Fruit fly (Drosophila melanogaster) whole organism, wandering third instar larva: ENCODE data around the gene CG13829.

Experiments used
- Abd-B ChIP-seq: fragments of >200 bp; optimal IDR thresholded peaks from 2 replicates; lab custom pipeline; 2017; ENCODE audit warnings: missing biosample characterization, missing genetic modification characterization
- CG32264 ChIP-seq: fragments of 200-800 bp; sonication (Bioruptor generic); optimal IDR thresholded peaks from 2 replicates; lab custom pipeline; 2016; ENCODE audit warnings: missing biosample characterization, missing genetic modification characterization
- CG9705 ChIP-seq: fragments of 200-800 bp; sonication (Bioruptor generic); optimal IDR thresholded peaks from 2 replicates; lab custom pipeline; 2018; ENCODE audit warnings: missing biosample characterization, mild to moderate bottlenecking, missing genetic modification characterization
- CrebA ChIP-seq: fragments of 200-800 bp; sonication (Bioruptor generic); optimal IDR thresholded peaks from 2 replicates; lab custom pipeline; 2016; ENCODE audit warnings: missing biosample characterization, mild to moderate bottlenecking, missing genetic modification characterization, borderline replicate concordance
- Dfd ChIP-seq: fragments of >200 bp; optimal IDR thresholded peaks from 2 replicates; lab custom pipeline; 2017; ENCODE audit warnings: missing biosample characterization, missing genetic modification characterization
- Dif ChIP-seq: fragments of 200-275, 200-300 bp; sonication (Bioruptor generic); optimal IDR thresholded peaks from 2 replicates; lab custom pipeline; 2018; ENCODE audit warnings: missing biosample characterization, missing genetic modification characterization; ENCODE audit not compliant: partially characterized antibody
- GATAd ChIP-seq: sonication (Bioruptor generic); optimal IDR thresholded peaks from 2 replicates; lab custom pipeline; 2016; ENCODE audit warnings: missing biosample characterization, missing genetic modification characterization
- HLH106 ChIP-seq: fragments of 200-800 bp; optimal IDR thresholded peaks from 3 replicates; lab custom pipeline; 2019; ENCODE audit warnings: missing biosample characterization, mild to moderate bottlenecking, missing genetic modification characterization, moderate library complexity
- Hnf4 ChIP-seq: fragments of 200-800 bp; sonication (Bioruptor generic); optimal IDR thresholded peaks from 2 replicates; lab custom pipeline; 2016; ENCODE audit warnings: missing biosample characterization, mild to moderate bottlenecking, missing genetic modification characterization
- Hr83 ChIP-seq: fragments of 200-300 bp; sonication (Bioruptor generic); optimal IDR thresholded peaks from 2 replicates; lab custom pipeline; 2016; ENCODE audit warnings: missing biosample characterization, mild to moderate bottlenecking, missing genetic modification characterization, moderate library complexity; ENCODE audit not compliant: poor library complexity, severe bottlenecking
- Jra ChIP-seq: sonication (Bioruptor generic); optimal IDR thresholded peaks from 2 replicates; lab custom pipeline; 2016; ENCODE audit warnings: missing biosample characterization, missing genetic modification characterization
- Mio ChIP-seq: sonication (Bioruptor generic); optimal IDR thresholded peaks from 2 replicates; lab custom pipeline; 2016; ENCODE audit warnings: missing biosample characterization, missing genetic modification characterization
- Myc ChIP-seq: fragments of >200 bp; optimal IDR thresholded peaks from 2 replicates; lab custom pipeline; 2017
- N ChIP-seq: fragments of >200 bp; optimal IDR thresholded peaks from 2 replicates; lab custom pipeline; 2018; ENCODE audit warnings: missing biosample characterization, missing external identifiers, missing genetic modification characterization
- OdsH ChIP-seq: fragments of 200-800 bp; sonication (Bioruptor generic); optimal IDR thresholded peaks from 2 replicates; lab custom pipeline; 2016; ENCODE audit warnings: missing biosample characterization, mild to moderate bottlenecking, missing genetic modification characterization
- Rel ChIP-seq, 2 experiments: fragments of 200-800 bp; sonication (Bioruptor generic) in 1 of 2; optimal IDR thresholded peaks; 2 replicates in 1 of 2; 3 replicates in 1 of 2; lab custom pipeline; 2016 to 2019; ENCODE audit warnings: mild to moderate bottlenecking in 2 of 2, missing biosample characterization in 2 of 2, missing genetic modification characterization in 2 of 2, moderate library complexity in 1 of 2
- Sp1 ChIP-seq: fragments of 200-800 bp; sonication (Bioruptor generic); optimal IDR thresholded peaks from 3 replicates; lab custom pipeline; 2019; ENCODE audit warnings: missing biosample characterization, mild to moderate bottlenecking, missing genetic modification characterization, moderate library complexity
- Vsx2 ChIP-seq: fragments of 200-300, 225-300 bp; sonication (Bioruptor generic); optimal IDR thresholded peaks from 2 replicates; lab custom pipeline; 2018; ENCODE audit warnings: missing biosample characterization, missing genetic modification characterization; ENCODE audit not compliant: partially characterized antibody
- br ChIP-seq: fragments of 200-800 bp; sonication (Bioruptor generic); optimal IDR thresholded peaks from 2 replicates; lab custom pipeline; 2016; ENCODE audit warnings: missing biosample characterization, missing genetic modification characterization
- brk ChIP-seq: fragments of 200-800 bp; sonication (Bioruptor generic); optimal IDR thresholded peaks from 2 replicates; lab custom pipeline; 2016; ENCODE audit warnings: missing biosample characterization, mild to moderate bottlenecking, missing genetic modification characterization
- dl ChIP-seq, 2 experiments: fragments of 175-275, 200-275 bp in 1 of 2; fragments of 200-275 bp in 1 of 2; sonication (Bioruptor generic); optimal IDR thresholded peaks; lab custom pipeline; 2018; ENCODE audit warnings: mild to moderate bottlenecking in 2 of 2, missing biosample characterization in 2 of 2, missing genetic modification characterization in 2 of 2, moderate library complexity in 2 of 2; ENCODE audit not compliant: partially characterized antibody in 2 of 2, insufficient read depth in 1 of 2
- dmrt93B ChIP-seq: fragments of 200-800 bp; sonication (Bioruptor generic); optimal IDR thresholded peaks from 2 replicates; lab custom pipeline; 2018; ENCODE audit warnings: missing biosample characterization, mild to moderate bottlenecking, missing genetic modification characterization
- dsf ChIP-seq: sonication (Bioruptor generic); optimal IDR thresholded peaks from 2 replicates; lab custom pipeline; 2016; ENCODE audit warnings: missing biosample characterization, missing genetic modification characterization, borderline replicate concordance
- foxo ChIP-seq, 2 experiments: fragments of 200-800 bp; sonication (Bioruptor generic); optimal IDR thresholded peaks; 2 replicates in 1 of 2; 3 replicates in 1 of 2; lab custom pipeline; 2016 to 2017; ENCODE audit warnings: missing biosample characterization in 2 of 2, missing genetic modification characterization in 2 of 2
- fru ChIP-seq: fragments of 200-800 bp; sonication (Bioruptor generic); optimal IDR thresholded peaks from 3 replicates; lab custom pipeline; 2016; ENCODE audit warnings: missing biosample characterization, mild to moderate bottlenecking, missing genetic modification characterization
- h ChIP-seq: fragments of 200-800 bp; sonication (Bioruptor generic); optimal IDR thresholded peaks from 3 replicates; lab custom pipeline; 2016; ENCODE audit warnings: missing biosample characterization, mild to moderate bottlenecking, missing genetic modification characterization
- jim ChIP-seq: fragments of 175-275, 200-325 bp; sonication (Bioruptor generic); optimal IDR thresholded peaks from 2 replicates; lab custom pipeline; 2016; ENCODE audit warnings: missing biosample characterization, mild to moderate bottlenecking, missing genetic modification characterization
- lola ChIP-seq: fragments of >200 bp; optimal IDR thresholded peaks from 2 replicates; lab custom pipeline; 2017; ENCODE audit warnings: missing biosample characterization, missing genetic modification characterization
- pan ChIP-seq: fragments of >200 bp; optimal IDR thresholded peaks from 2 replicates; lab custom pipeline; 2017
- psq ChIP-seq: fragments of 200-800 bp; sonication (Bioruptor generic); optimal IDR thresholded peaks from 3 replicates; lab custom pipeline; 2017; ENCODE audit warnings: missing biosample characterization, mild to moderate bottlenecking, missing genetic modification characterization, moderate library complexity
- rgr ChIP-seq: fragments of 200-800 bp; sonication (Bioruptor generic); optimal IDR thresholded peaks from 3 replicates; lab custom pipeline; 2016; ENCODE audit warnings: missing biosample characterization, mild to moderate bottlenecking, missing genetic modification characterization
- sage ChIP-seq: fragments of 200-800 bp; sonication (Bioruptor generic); optimal IDR thresholded peaks from 2 replicates; lab custom pipeline; 2016; ENCODE audit warnings: missing biosample characterization, mild to moderate bottlenecking, missing genetic modification characterization
- sv ChIP-seq: fragments of 200-800 bp; sonication (Bioruptor generic); optimal IDR thresholded peaks from 3 replicates; lab custom pipeline; 2016; ENCODE audit warnings: missing biosample characterization, missing genetic modification characterization
- tai ChIP-seq: sonication (Bioruptor generic); optimal IDR thresholded peaks from 2 replicates; lab custom pipeline; 2016; ENCODE audit warnings: missing biosample characterization, missing genetic modification characterization
- woc ChIP-seq: sonication (Bioruptor generic); optimal IDR thresholded peaks from 2 replicates; lab custom pipeline; 2016; ENCODE audit warnings: missing biosample characterization, mild to moderate bottlenecking, missing genetic modification characterization

Gene CG13829

dm6 chr3R:23157664-23158151 lies 3.4 kb downstream of the CG13829 start, which contains the start of gene unk:
Gene unk (minus strand): TSS chr3R:23157862.
- peak; percentile 37 for TF ChIP-seq Hr83 (GFP tag; lab: Kevin White, UChicago)
- TF ChIP-seq HLH106 (tag; lab: Kevin White, UChicago) = peak; percentile 6
- TF ChIP-seq br (GFP tag; lab: Kevin White, UChicago) = no peak
- peak; percentile 9 for TF ChIP-seq Myc (lab: Kevin White, UChicago)
- peak; percentile 33 for TF ChIP-seq h (GFP tag; lab: Kevin White, UChicago)
- TF ChIP-seq N (GFP tag; lab: Kevin White, UChicago) = no peak

- TF ChIP-seq Vsx2 (no peak), woc (GFP tag; lab: Kevin White, UChicago) (no peak), N (GFP tag; lab: Kevin White, UChicago) (peak; percentile 72), Dif (GFP tag; lab: Kevin White, UChicago) (peak; percentile 8), Abd-B (GFP tag; lab: Kevin White, UChicago) (peak; percentile 35), fru (GFP tag; lab: Kevin White, UChicago) (no peak), Dfd (GFP tag; lab: Kevin White, UChicago) (no peak), Sp1 (peak; percentile 31), dmrt93B (GFP tag; lab: Kevin White, UChicago) (no peak), foxo (GFP tag; optimal IDR thresholded peaks at IDR 0.05; lab: Kevin White, UChicago) (no peak), CG9705 (GFP tag; lab: Kevin White, UChicago) (no peak), Jra (GFP tag; lab: Kevin White, UChicago) (peak; percentile 8), rgr (no peak), sage (GFP tag; lab: Kevin White, UChicago) (no peak), Myc (lab: Kevin White, UChicago) (no peak), Rel (GFP tag; optimal IDR thresholded peaks at IDR 0.05; lab: Kevin White, UChicago) (peak; percentile 72), Rel (tag; optimal IDR thresholded peaks at IDR 0.05; lab: Kevin White, UChicago) (peak; percentile 69), pan (lab: Kevin White, UChicago) (no peak), HLH106 (tag; lab: Kevin White, UChicago) (peak; percentile 12), h (GFP tag; lab: Kevin White, UChicago) (peak; percentile 22), lola (GFP tag; lab: Kevin White, UChicago) (no peak), dsf (no peak), OdsH (GFP tag; lab: Kevin White, UChicago) (peak; percentile 3), dl (GFP tag; optimal IDR thresholded peaks at IDR 0.05; lab: Kevin White, UChicago; ENCODE audit: insufficient read depth in 1 of 2, partially characterized antibody in 2 of 2) (peak in 1 of 2 experiments; percentile 21), psq (GFP tag; lab: Kevin White, UChicago) (peak; percentile 99), jim (no peak), br (GFP tag; lab: Kevin White, UChicago) (no peak), tai (GFP tag; lab: Kevin White, UChicago) (no peak), Mio (GFP tag; lab: Kevin White, UChicago) (no peak)
These were observed 4.1 kb downstream of the CG13829 start for dm6 chr3R:23156865-23157515.

- TF ChIP-seq OdsH (GFP tag; lab: Kevin White, UChicago) = no peak
- no peak for TF ChIP-seq Dif (GFP tag; lab: Kevin White, UChicago)
- TF ChIP-seq Rel (GFP tag; optimal IDR thresholded peaks at IDR 0.05; lab: Kevin White, UChicago) = no peak
- no peak for TF ChIP-seq Rel (tag; optimal IDR thresholded peaks at IDR 0.05; lab: Kevin White, UChicago)
- TF ChIP-seq CrebA (GFP tag; lab: Kevin White, UChicago) = no peak
- TF ChIP-seq Hnf4 (GFP tag; lab: Kevin White, UChicago) = no peak
- no peak for TF ChIP-seq CG32264
- no peak for TF ChIP-seq sv (GFP tag; lab: Kevin White, UChicago)
- no peak for TF ChIP-seq CG9705 (GFP tag; lab: Kevin White, UChicago)
- TF ChIP-seq sage (GFP tag; lab: Kevin White, UChicago) = no peak
- TF ChIP-seq Myc (lab: Kevin White, UChicago) = no peak
- no peak for TF ChIP-seq Abd-B (GFP tag; lab: Kevin White, UChicago)
- TF ChIP-seq brk (GFP tag; lab: Kevin White, UChicago) = no peak
- TF ChIP-seq GATAd (GFP tag; lab: Kevin White, UChicago) = no peak
- no peak for TF ChIP-seq fru (GFP tag; lab: Kevin White, UChicago)
- no peak for TF ChIP-seq h (GFP tag; lab: Kevin White, UChicago)
- no peak for TF ChIP-seq Sp1
- TF ChIP-seq br (GFP tag; lab: Kevin White, UChicago) = no peak
- no peak for TF ChIP-seq foxo (GFP tag; optimal IDR thresholded peaks at IDR 0.05; lab: Kevin White, UChicago)
These were observed 4.7 kb downstream of the CG13829 start for dm6 chr3R:23156347-23156864.
